Worm (Caenorhabditis elegans) whole organism, L4 larva: Measurements from ENCODE around the gene ZK353.4.

Experiments used
- lsy-2 ChIP-seq, 2 experiments: fragments of 150-350 bp in 1 of 2; sonication (generic microtip) in 1 of 2; optimal IDR thresholded peaks; 2 replicates each; lab custom pipeline; 2014 to 2017; ENCODE audit warnings: missing biosample characterization in 2 of 2, missing genetic modification characterization in 2 of 2
- mdl-1 ChIP-seq, 2 experiments: fragments of 150-350 bp in 1 of 2; sonication (generic microtip) in 1 of 2; optimal IDR thresholded peaks; 2 replicates each; lab custom pipeline; 2014 to 2017; ENCODE audit warnings: missing biosample characterization in 2 of 2, missing genetic modification characterization in 2 of 2
- nhr-11 ChIP-seq: fragments of 150-350 bp; optimal IDR thresholded peaks from 2 replicates; lab custom pipeline; 2014; ENCODE audit warnings: missing biosample characterization, missing genetic modification characterization
- pqm-1 ChIP-seq: sonication (generic microtip); optimal IDR thresholded peaks from 2 replicates; lab custom pipeline; 2017; ENCODE audit warnings: missing biosample characterization, missing genetic modification characterization
- ztf-7 ChIP-seq: fragments of 150-350 bp; optimal IDR thresholded peaks from 2 replicates; lab custom pipeline; 2014; ENCODE audit warnings: missing biosample characterization, missing genetic modification characterization

ce11 chrIII:8354644-8355461, 34.6 kb downstream of the ZK353.4 start, which contains the start of gene unc-116:
- TF ChIP-seq nhr-11 (tag; lab: Kevin White, UChicago) (peak; percentile 22), lsy-2 (tag; optimal IDR thresholded peaks at IDR 0.05; lab: Kevin White, UChicago) (peak; percentile 3 to 72), pqm-1 (tag; lab: Kevin White, UChicago) (no peak), mdl-1 (tag; optimal IDR thresholded peaks at IDR 0.05; lab: Kevin White, UChicago) (peak; percentile 37 to 76), ztf-7 (tag; lab: Kevin White, UChicago) (no peak)
